Fruit fly (Drosophila melanogaster): Measurements from ENCODE around the gene CG32388.

The CG32388 gene

DNA sequence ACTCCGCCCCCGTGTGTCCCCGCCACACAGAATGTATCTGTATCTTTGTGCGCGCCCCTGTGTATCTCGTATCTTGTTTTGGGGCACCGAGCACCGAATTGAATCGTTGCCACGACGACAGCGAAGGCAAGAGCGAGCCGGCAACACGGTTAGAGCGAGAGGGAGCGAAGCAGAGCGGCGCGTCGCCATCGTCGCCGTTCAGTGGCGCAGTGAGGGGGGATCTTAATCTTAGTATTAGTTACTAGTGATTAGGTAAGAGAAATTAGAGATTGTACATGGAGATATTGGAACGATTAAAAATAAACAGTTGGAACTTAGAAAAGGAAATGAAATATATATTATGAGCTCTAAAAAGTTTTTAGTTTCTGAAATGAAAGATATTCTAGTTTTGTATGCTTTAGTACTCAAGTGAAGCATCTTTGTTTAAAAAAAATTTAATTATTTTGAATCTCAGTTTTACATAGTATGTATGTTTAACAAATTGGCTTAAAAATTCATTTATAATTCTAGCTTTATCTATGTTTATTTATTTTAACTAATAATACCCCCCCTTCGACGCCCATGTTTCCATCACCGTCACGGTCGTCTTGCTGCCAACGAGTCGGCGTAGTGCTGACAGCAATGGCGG lies 4.7 kb upstream of the CG32388 start:
- peak; percentile 71; the same call in 1 of the 2 replicates for TF ChIP-seq Gug (GFP tag; IDR thresholded peaks at IDR 0.05)
- TF ChIP-seq svp (GFP tag), result peak; percentile 89
- TF ChIP-seq CG6792 (GFP tag; optimal IDR thresholded peaks at IDR 0.05), result peak; percentile 71
- TF ChIP-seq Met (GFP tag; optimal IDR thresholded peaks at IDR 0.05), result peak; percentile 51
- TF ChIP-seq lz (GFP tag; optimal IDR thresholded peaks at IDR 0.05), result peak; percentile 69
- peak; percentile 3 for TF ChIP-seq CG6854 (GFP tag; optimal IDR thresholded peaks at IDR 0.05)
- peak; percentile 84 for TF ChIP-seq CG3032 (tag; optimal IDR thresholded peaks at IDR 0.05)
- peak; percentile 72 for TF ChIP-seq OdsH (GFP tag; optimal IDR thresholded peaks at IDR 0.05)
- peak; percentile 49 for TF ChIP-seq Sox14 (GFP tag; optimal IDR thresholded peaks at IDR 0.05)
- TF ChIP-seq acj6 (GFP tag; optimal IDR thresholded peaks at IDR 0.05), result peak; percentile 70
- no peak for TF ChIP-seq vri (GFP tag; optimal IDR thresholded peaks at IDR 0.05)
- peak; percentile 78 for TF ChIP-seq CG11762 (GFP tag; optimal IDR thresholded peaks at IDR 0.05; ENCODE audit: insufficient read depth)
- peak; percentile 56 for TF ChIP-seq pdm3 (GFP tag; optimal IDR thresholded peaks at IDR 0.05)
- TF ChIP-seq Eip93F (GFP tag; optimal IDR thresholded peaks at IDR 0.05), result no peak
- TF ChIP-seq salr (GFP tag; optimal IDR thresholded peaks at IDR 0.05), result peak in 1 of 2 experiments; percentile 86
- peak; percentile 44 for TF ChIP-seq Sox102F (GFP tag; optimal IDR thresholded peaks at IDR 0.05)
- peak; percentile 78 for TF ChIP-seq CG4318 (GFP tag; optimal IDR thresholded peaks at IDR 0.05)
- peak; percentile 67 for TF ChIP-seq Hr4 (GFP tag; optimal IDR thresholded peaks at IDR 0.05)
- TF ChIP-seq Ets21C (GFP tag; optimal IDR thresholded peaks at IDR 0.05), result peak; percentile 21
- peak; percentile 80 for TF ChIP-seq CG8632 (GFP tag; optimal IDR thresholded peaks at IDR 0.05)
- peak; percentile 73 for TF ChIP-seq CG8119 (GFP tag; IDR thresholded peaks at IDR 0.05)
- TF ChIP-seq CG11294 (GFP tag; IDR thresholded peaks at IDR 0.05), result peak; percentile 38; the same call in 1 of the 2 replicates
- peak; percentile 83 for TF ChIP-seq fkh (GFP tag; optimal IDR thresholded peaks at IDR 0.05)
- TF ChIP-seq CG31627 (GFP tag; optimal IDR thresholded peaks at IDR 0.05), result peak; percentile 46
- peak; percentile 69 for TF ChIP-seq Sox15 (GFP tag; optimal IDR thresholded peaks at IDR 0.05)
- peak; percentile 72 for TF ChIP-seq achi (GFP tag; optimal IDR thresholded peaks at IDR 0.05)
- TF ChIP-seq ss (GFP tag; optimal IDR thresholded peaks at IDR 0.05), result peak; percentile 61 to 83
- no peak for TF ChIP-seq fd85E (GFP tag; optimal IDR thresholded peaks at IDR 0.05)
- TF ChIP-seq CG34406 (GFP tag; optimal IDR thresholded peaks at IDR 0.05), result peak; percentile 78
- peak; percentile 68 for TF ChIP-seq net (GFP tag; optimal IDR thresholded peaks at IDR 0.05)
- TF ChIP-seq CG3919 (GFP tag; optimal IDR thresholded peaks at IDR 0.05), result peak; percentile 87
- peak; percentile 70 for TF ChIP-seq CG10669 (GFP tag; optimal IDR thresholded peaks at IDR 0.05)
- TF ChIP-seq topi (GFP tag; optimal IDR thresholded peaks at IDR 0.05), result peak; percentile 74
- TF ChIP-seq Eip78C (GFP tag), result peak; percentile 95
- TF ChIP-seq CG16779 (tag; optimal IDR thresholded peaks at IDR 0.05), result peak; percentile 76
- no peak for TF ChIP-seq Hr38 (GFP tag; optimal IDR thresholded peaks at IDR 0.05)
- peak; percentile 82 for TF ChIP-seq CG6808 (GFP tag; optimal IDR thresholded peaks at IDR 0.05)
- peak; percentile 72; the same call in 2 of the 3 replicates for TF ChIP-seq CG6163 (GFP tag; IDR thresholded peaks at IDR 0.05)
- peak; percentile 73 for TF ChIP-seq CG11902 (GFP tag; optimal IDR thresholded peaks at IDR 0.05)
- TF ChIP-seq Ets96B (tag; optimal IDR thresholded peaks at IDR 0.05), result peak; percentile 81
- peak; percentile 63 for TF ChIP-seq Blimp-1 (GFP tag; optimal IDR thresholded peaks at IDR 0.05)
- TF ChIP-seq Lpt (GFP tag; optimal IDR thresholded peaks at IDR 0.05), result peak; percentile 77
- TF ChIP-seq CG6276 (GFP tag; optimal IDR thresholded peaks at IDR 0.05), result peak; percentile 89
- peak; percentile 42 for TF ChIP-seq fd59A (GFP tag; optimal IDR thresholded peaks at IDR 0.05)
- peak; percentile 71 for TF ChIP-seq CG8319 (GFP tag; optimal IDR thresholded peaks at IDR 0.05)
- TF ChIP-seq Hr39 (GFP tag; optimal IDR thresholded peaks at IDR 0.05), result peak; percentile 44
- TF ChIP-seq CG9139 (GFP tag; optimal IDR thresholded peaks at IDR 0.05), result peak; percentile 75
- TF ChIP-seq CG15336 (GFP tag; IDR thresholded peaks at IDR 0.05), result peak; percentile 76
- peak; percentile 48 for TF ChIP-seq Smox (GFP tag; optimal IDR thresholded peaks at IDR 0.05)
- TF ChIP-seq CG1621 (tag; optimal IDR thresholded peaks at IDR 0.05), result no peak
- peak; percentile 82 for TF ChIP-seq spab (GFP tag; optimal IDR thresholded peaks at IDR 0.05)

Measured in whole organism, prepupa.